Fruit fly (Drosophila melanogaster) whole organism, embryonic: Measurements from ENCODE around the gene CG15865.

ENCODE experiments used
- Adf1 ChIP-seq: fragments of 200-800 bp; sonication (Bioruptor generic); IDR thresholded peaks from 2 replicates; pipeline ENCODE4 v1.3.6; 2022; ENCODE audit warnings: missing biosample characterization, missing genetic modification characterization
- Atf6 ChIP-seq: fragments of 200-800 bp; sonication (Bioruptor generic); IDR thresholded peaks from 2 replicates; pipeline ENCODE4 v1.3.6; 2022; ENCODE audit warnings: missing biosample characterization, missing genetic modification characterization
- Bdp1 ChIP-seq: fragments of 200-800 bp; sonication (Bioruptor generic); optimal IDR thresholded peaks from 3 replicates; lab custom pipeline; 2016; ENCODE audit warnings: missing biosample characterization, missing genetic modification characterization
- CG11504 ChIP-seq: fragments of 200-800 bp; sonication (Bioruptor generic); optimal IDR thresholded peaks from 3 replicates; lab custom pipeline; 2019; ENCODE audit warnings: missing biosample characterization, mild to moderate bottlenecking, missing genetic modification characterization, moderate library complexity
- CG13894 ChIP-seq: fragments of 200-800 bp; sonication (Bioruptor generic); optimal IDR thresholded peaks from 3 replicates; lab custom pipeline; 2018; ENCODE audit warnings: missing biosample characterization, mild to moderate bottlenecking, missing genetic modification characterization, moderate library complexity
- CG14667 ChIP-seq: fragments of 200-800 bp; sonication (Bioruptor generic); IDR thresholded peaks from 2 replicates; pipeline ENCODE4 v1.3.6; 2022; ENCODE audit warnings: missing biosample characterization, missing genetic modification characterization
- CG1603 ChIP-seq: fragments of 200-800 bp; sonication (Bioruptor generic); optimal IDR thresholded peaks from 2 replicates; lab custom pipeline; 2019; ENCODE audit warnings: missing biosample characterization, mild to moderate bottlenecking, missing genetic modification characterization, moderate library complexity
- CG16815 ChIP-seq: fragments of 200-800 bp; sonication (Bioruptor generic); optimal IDR thresholded peaks from 3 replicates; lab custom pipeline; 2017; ENCODE audit warnings: missing biosample characterization, mild to moderate bottlenecking, missing genetic modification characterization
- CG17361 ChIP-seq: fragments of 200-800 bp; sonication (Bioruptor generic); IDR thresholded peaks from 3 replicates; pipeline ENCODE4 v1.3.6; 2022; ENCODE audit warnings: missing biosample characterization, missing genetic modification characterization
- CG4730 ChIP-seq: fragments of 200-800 bp; sonication (Bioruptor generic); IDR thresholded peaks from 2 replicates; pipeline ENCODE4 v1.3.6; 2022; ENCODE audit warnings: missing biosample characterization, missing genetic modification characterization
- CG6689 ChIP-seq: fragments of 200-800 bp; sonication (Bioruptor generic); IDR thresholded peaks from 2 replicates; pipeline ENCODE4 v1.3.6; 2022; ENCODE audit warnings: missing biosample characterization, missing genetic modification characterization
- CG6854 ChIP-seq: fragments of 200-800 bp; sonication (Bioruptor generic); optimal IDR thresholded peaks from 3 replicates; lab custom pipeline; 2017; ENCODE audit warnings: missing biosample characterization, mild to moderate bottlenecking, missing genetic modification characterization
- CG7556 ChIP-seq: fragments of 200-800 bp; sonication (Bioruptor generic); optimal IDR thresholded peaks from 2 replicates; lab custom pipeline; 2017; ENCODE audit warnings: missing biosample characterization, mild to moderate bottlenecking, missing genetic modification characterization
- CG7745 ChIP-seq: fragments of 200-800 bp; sonication (Bioruptor generic); optimal IDR thresholded peaks from 2 replicates; lab custom pipeline; 2018; ENCODE audit warnings: missing biosample characterization, mild to moderate bottlenecking, missing genetic modification characterization, moderate library complexity
- CG7839 ChIP-seq: fragments of 200-800 bp; sonication (Bioruptor generic); optimal IDR thresholded peaks from 3 replicates; lab custom pipeline; 2018; ENCODE audit warnings: missing biosample characterization, mild to moderate bottlenecking, missing genetic modification characterization, moderate library complexity
- CG8924 ChIP-seq: fragments of 200-800 bp; optimal IDR thresholded peaks from 3 replicates; lab custom pipeline; 2019; ENCODE audit warnings: missing biosample characterization, mild to moderate bottlenecking, missing genetic modification characterization, moderate library complexity
- CG8944 ChIP-seq: fragments of 200-800 bp; sonication (Bioruptor generic); optimal IDR thresholded peaks from 3 replicates; lab custom pipeline; 2016; ENCODE audit warnings: missing biosample characterization, missing genetic modification characterization
- CG9437 ChIP-seq: fragments of 200-800 bp; sonication (Bioruptor generic); optimal IDR thresholded peaks from 2 replicates; lab custom pipeline; 2018; ENCODE audit warnings: missing biosample characterization, mild to moderate bottlenecking, missing genetic modification characterization
- Dll ChIP-seq: fragments of 200-800 bp; sonication (Bioruptor generic); IDR thresholded peaks from 4 replicates; pipeline ENCODE4 v1.3.6; 2022; ENCODE audit warnings: missing biosample characterization, missing genetic modification characterization; ENCODE audit not compliant: partially characterized antibody
- Ets65A ChIP-seq: fragments of 200-800 bp; sonication (Bioruptor generic); peaks from one replicate; lab custom pipeline; 2016; ENCODE audit warnings: missing biosample characterization, missing genetic modification characterization
- Fer1 ChIP-seq: fragments of 200-800 bp; sonication (Bioruptor generic); optimal IDR thresholded peaks from 2 replicates; lab custom pipeline; 2017; ENCODE audit warnings: missing biosample characterization, mild to moderate bottlenecking, missing genetic modification characterization
- Fer3 ChIP-seq: fragments of 200-800 bp; sonication (Bioruptor generic); optimal IDR thresholded peaks from 2 replicates; lab custom pipeline; 2018; ENCODE audit warnings: missing biosample characterization, mild to moderate bottlenecking, missing genetic modification characterization, moderate library complexity
- HLH54F ChIP-seq: fragments of 200-800 bp; sonication (Bioruptor generic); optimal IDR thresholded peaks from 3 replicates; lab custom pipeline; 2016; ENCODE audit warnings: missing biosample characterization, missing genetic modification characterization
- Hr51 ChIP-seq, 2 experiments: fragments of 200-800 bp; sonication (Bioruptor generic); optimal IDR thresholded peaks; 2 replicates in 1 of 2; 3 replicates in 1 of 2; lab custom pipeline; 2016 to 2018; ENCODE audit warnings: missing biosample characterization in 2 of 2, missing genetic modification characterization in 2 of 2, mild to moderate bottlenecking in 1 of 2, moderate library complexity in 1 of 2
- Mrtf ChIP-seq: fragments of 200-800 bp; sonication (Bioruptor generic); IDR thresholded peaks from 3 replicates; pipeline ENCODE4 v1.3.6; 2022; ENCODE audit warnings: missing biosample characterization, missing genetic modification characterization
- Optix ChIP-seq: fragments of 200-800 bp; sonication (Bioruptor generic); IDR thresholded peaks from 3 replicates; pipeline ENCODE4 v1.3.6; 2022; ENCODE audit warnings: missing biosample characterization, missing genetic modification characterization
- ab ChIP-seq: fragments of 200-800 bp; sonication (Bioruptor generic); optimal IDR thresholded peaks from 2 replicates; lab custom pipeline; 2016; ENCODE audit warnings: missing biosample characterization, missing genetic modification characterization
- ato ChIP-seq: fragments of 200-800 bp; sonication (Bioruptor generic); IDR thresholded peaks from 2 replicates; pipeline ENCODE4 v1.3.6; 2022; ENCODE audit warnings: missing biosample characterization, missing genetic modification characterization; ENCODE audit not compliant: partially characterized antibody
- bab2 ChIP-seq: fragments of 200-800 bp; sonication (Bioruptor generic); optimal IDR thresholded peaks from 2 replicates; lab custom pipeline; 2016; ENCODE audit warnings: missing biosample characterization, missing genetic modification characterization
- cad ChIP-seq: fragments of >200 bp; optimal IDR thresholded peaks from 2 replicates; lab custom pipeline; 2017; ENCODE audit warnings: missing biosample characterization, missing genetic modification characterization
- dpn ChIP-seq, 2 experiments: fragments of 200-800 bp; sonication (Bioruptor generic); optimal IDR thresholded peaks; 3 replicates each; lab custom pipeline; 2016; ENCODE audit warnings: missing biosample characterization in 2 of 2, missing genetic modification characterization in 2 of 2
- exex ChIP-seq: fragments of 200-800 bp; sonication (Bioruptor generic); optimal IDR thresholded peaks from 4 replicates; lab custom pipeline; 2018; ENCODE audit warnings: missing biosample characterization, mild to moderate bottlenecking, missing genetic modification characterization, moderate library complexity
- gem ChIP-seq: fragments of 200-800 bp; sonication (Bioruptor generic); optimal IDR thresholded peaks from 2 replicates; lab custom pipeline; 2019; ENCODE audit warnings: missing biosample characterization, mild to moderate bottlenecking, missing genetic modification characterization, moderate library complexity
- h ChIP-seq: fragments of >200 bp; optimal IDR thresholded peaks from 2 replicates; lab custom pipeline; 2017
- jing ChIP-seq: fragments of 200-800 bp; sonication (Bioruptor generic); optimal IDR thresholded peaks from 2 replicates; lab custom pipeline; 2018; ENCODE audit warnings: missing biosample characterization, mild to moderate bottlenecking, missing genetic modification characterization
- lmd ChIP-seq: fragments of 200-800 bp; sonication (Bioruptor generic); IDR thresholded peaks from 2 replicates; pipeline ENCODE4 v1.3.6; 2022; ENCODE audit warnings: missing biosample characterization, missing genetic modification characterization
- lola ChIP-seq, 3 experiments: fragments of >200 bp in 2 of 3; fragments of 200-800 bp in 1 of 3; sonication (Bioruptor generic) in 1 of 3; optimal IDR thresholded peaks; 2 replicates each; lab custom pipeline; 2017 to 2019; ENCODE audit warnings: missing biosample characterization in 3 of 3, missing genetic modification characterization in 3 of 3, mild to moderate bottlenecking in 1 of 3, moderate library complexity in 1 of 3
- shn ChIP-seq: fragments of 200-800 bp; sonication (Bioruptor generic); optimal IDR thresholded peaks from 3 replicates; lab custom pipeline; 2016; ENCODE audit warnings: missing biosample characterization, missing genetic modification characterization
- slbo ChIP-seq: fragments of 200-800 bp; sonication (Bioruptor generic); IDR thresholded peaks from 2 replicates; pipeline ENCODE4 v1.3.6; 2022; ENCODE audit warnings: missing biosample characterization, missing genetic modification characterization
- sqz ChIP-seq: fragments of 200-800 bp; sonication (Bioruptor generic); optimal IDR thresholded peaks from 3 replicates; lab custom pipeline; 2018; ENCODE audit warnings: missing biosample characterization, mild to moderate bottlenecking, missing genetic modification characterization
- tgo ChIP-seq: fragments of 200-800 bp; sonication (Bioruptor generic); IDR thresholded peaks from 3 replicates; pipeline ENCODE4 v1.3.6; 2022; ENCODE audit warnings: missing biosample characterization, missing genetic modification characterization
- twi ChIP-seq: fragments of 200-800 bp; optimal IDR thresholded peaks from 2 replicates; lab custom pipeline; 2019; ENCODE audit warnings: missing biosample characterization, mild to moderate bottlenecking, missing genetic modification characterization, moderate library complexity

CG15865 gene

dm6 chrX:16677163-16677562, 12.9 kb upstream of the CG15865 start (continued):
- TF ChIP-seq CG7839 (tag; lab: Kevin White, UChicago) (peak; percentile 12), CG7556 (peak; percentile 22), CG11504 (tag; lab: Kevin White, UChicago) (peak; percentile 32), slbo (GFP tag; lab: Robert Waterston, UW) (peak; percentile 30; the same call in 1 of the 2 replicates), Mrtf (GFP tag; lab: Robert Waterston, UW) (no peak), CG17361 (GFP tag; lab: Robert Waterston, UW) (0 out of 3 replicates have a peak, but pooled peaks have one; percentile 30), jing (no peak), CG6689 (GFP tag; lab: Robert Waterston, UW) (0 out of 2 replicates have a peak, but pooled peaks have one; percentile 22), Hr51 (GFP tag; optimal IDR thresholded peaks at IDR 0.05; lab: Kevin White, UChicago) (peak in 1 of 2 experiments; percentile 29)

- TF ChIP-seq CG13894 (tag; lab: Kevin White, UChicago) = no peak
- TF ChIP-seq, all 482 proteins: peak for 0
Measured at dm6 chrX:16676653-16677052, 12.4 kb upstream of the CG15865 start, which contains the start of gene CG13012. TSS of gene CG13012 (minus strand) at chrX:16676753.

dm6 chrX:16674538-16674937, 10.3 kb upstream of the CG15865 start:
- TF ChIP-seq HLH54F (GFP tag; lab: Kevin White, UChicago) (no peak), exex (tag; lab: Kevin White, UChicago) (peak; percentile 98)

dm6 chrX:16672904-16673303, 8.6 kb upstream of the CG15865 start:
- TF ChIP-seq CG9437 (GFP tag; lab: Kevin White, UChicago) = peak; percentile 62
- TF ChIP-seq Adf1 (GFP tag; lab: Robert Waterston, UW) = peak; percentile 58; the same call in 1 of the 2 replicates
- no peak for TF ChIP-seq Bdp1 (GFP tag; lab: Kevin White, UChicago)
- TF ChIP-seq lola (GFP tag; optimal IDR thresholded peaks at IDR 0.05; lab: Kevin White, UChicago) = no peak
- TF ChIP-seq cad = no peak

- TF ChIP-seq dpn (GFP tag; optimal IDR thresholded peaks at IDR 0.05; lab: Kevin White, UChicago) (peak in 1 of 2 experiments; percentile 48), Optix (no peak), ab (GFP tag; lab: Kevin White, UChicago) (no peak), Mrtf (GFP tag; lab: Robert Waterston, UW) (no peak), Atf6 (peak; percentile 23; the same call in 1 of the 2 replicates), CG16815 (GFP tag; lab: Kevin White, UChicago) (no peak), lmd (GFP tag; lab: Robert Waterston, UW) (peak; percentile 49; the same call in 1 of the 2 replicates), gem (tag; lab: Kevin White, UChicago) (peak; percentile 65), CG6854 (GFP tag; lab: Kevin White, UChicago) (no peak), shn (GFP tag; lab: Kevin White, UChicago) (peak; percentile 3), ato (GFP tag; lab: Robert Waterston, UW) (no peak), CG14667 (0 out of 2 replicates have a peak, but pooled peaks have one; percentile 17), Fer3 (tag; lab: Kevin White, UChicago) (peak; percentile 28), Fer1 (GFP tag; lab: Kevin White, UChicago) (peak; percentile 27), CG8924 (tag; lab: Kevin White, UChicago) (peak; percentile 5), CG4730 (GFP tag; lab: Robert Waterston, UW) (no peak), bab2 (no peak), CG8944 (GFP tag; lab: Kevin White, UChicago) (no peak), tgo (GFP tag; lab: Robert Waterston, UW) (0 out of 3 replicates have a peak, but pooled peaks have one; percentile 13), twi (tag; lab: Kevin White, UChicago) (no peak), Ets65A (GFP tag; lab: Kevin White, UChicago) (no peak), CG1603 (tag; lab: Kevin White, UChicago) (peak; percentile 56), CG7745 (no peak), sqz (GFP tag; lab: Kevin White, UChicago) (no peak), Dll (no peak), h (no peak)
Measured at dm6 chrX:16670691-16671481, 6.6 kb upstream of the CG15865 start.
